Worm (Caenorhabditis elegans) whole organism, L3 larva: ENCODE measurements around the gene pks-1.

Experiments used
- ama-1 ChIP-seq: fragments of 150-350 bp; optimal IDR thresholded peaks from 2 replicates; lab custom pipeline; 2018
- elt-3 ChIP-seq, 3 experiments: fragments of 150-350 bp in 1 of 3; sonication (generic microtip) in 2 of 3; optimal IDR thresholded peaks; 2 replicates in 2 of 3; 4 replicates in 1 of 3; lab custom pipeline; 2014 to 2017; ENCODE audit warnings: missing biosample characterization in 3 of 3, missing genetic modification characterization in 3 of 3
- fkh-10 ChIP-seq: sonication (generic microtip); optimal IDR thresholded peaks from 2 replicates; lab custom pipeline; 2017; ENCODE audit warnings: missing biosample characterization, missing genetic modification reagents, missing genetic modification characterization
- fos-1 ChIP-seq: fragments of 150-350 bp; optimal IDR thresholded peaks from 2 replicates; lab custom pipeline; 2014; ENCODE audit warnings: missing biosample characterization, missing genetic modification characterization
- nhr-11 ChIP-seq: fragments of 150-350 bp; optimal IDR thresholded peaks from 2 replicates; lab custom pipeline; 2014; ENCODE audit warnings: missing biosample characterization, missing genetic modification characterization
- nhr-25 ChIP-seq: sonication (generic microtip); optimal IDR thresholded peaks from 2 replicates; lab custom pipeline; 2017; ENCODE audit warnings: missing biosample characterization, missing genetic modification characterization
- pqm-1 ChIP-seq: fragments of 150-350 bp; optimal IDR thresholded peaks from 2 replicates; lab custom pipeline; 2017; ENCODE audit warnings: missing biosample characterization, missing genetic modification characterization, inconsistent platforms
- sea-2 ChIP-seq: fragments of 150-350 bp; sonication (generic microtip); optimal IDR thresholded peaks from 4 replicates; lab custom pipeline; 2014; ENCODE audit warnings: missing biosample characterization, missing genetic modification reagents, missing genetic modification characterization
- skn-1 ChIP-seq: fragments of 150-350 bp; optimal IDR thresholded peaks from 2 replicates; lab custom pipeline; 2014; ENCODE audit warnings: missing biosample characterization, missing genetic modification characterization
- snpc-4 ChIP-seq: fragments of 150-350 bp; optimal IDR thresholded peaks from 2 replicates; lab custom pipeline; 2014; ENCODE audit warnings: missing biosample characterization, missing genetic modification characterization
- unc-62 ChIP-seq: fragments of 150-350 bp; sonication (generic microtip); optimal IDR thresholded peaks from 4 replicates; lab custom pipeline; 2014; ENCODE audit warnings: missing biosample characterization, missing genetic modification reagents, missing genetic modification characterization
- zag-1 ChIP-seq: fragments of 150-350 bp; optimal IDR thresholded peaks from 2 replicates; lab custom pipeline; 2014; ENCODE audit warnings: missing biosample characterization, missing genetic modification characterization
- ztf-11 ChIP-seq: fragments of 150-350 bp; optimal IDR thresholded peaks from 2 replicates; lab custom pipeline; 2014; ENCODE audit warnings: missing biosample characterization, missing genetic modification characterization
- ztf-4 ChIP-seq: fragments of 150-350 bp; optimal IDR thresholded peaks from 2 replicates; lab custom pipeline; 2014; ENCODE audit warnings: missing biosample characterization, missing genetic modification characterization

DNA sequence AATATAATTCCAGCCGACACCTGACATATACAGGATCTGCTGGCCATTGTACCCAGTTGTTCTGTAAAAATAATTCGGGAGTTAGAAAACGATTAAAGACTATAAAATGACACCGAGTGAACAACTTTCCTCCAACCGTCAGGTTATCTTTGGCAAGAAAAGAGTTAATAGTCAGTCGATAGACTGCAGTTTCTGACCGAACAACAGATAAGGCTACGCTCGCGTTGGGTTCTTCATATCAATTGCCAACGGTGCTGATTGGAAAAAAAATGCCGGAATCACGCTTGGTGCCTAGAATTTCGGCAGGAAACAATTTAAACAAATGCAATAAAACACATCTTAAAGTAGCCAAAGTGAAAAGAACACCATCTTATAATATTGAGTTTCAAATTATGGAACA, 13.1 kb upstream of the pks-1 start, which contains the start of gene scav-1:
- no peak for TF ChIP-seq ztf-4 (tag; lab: Kevin White, UChicago)
- TF ChIP-seq skn-1 (tag; lab: Kevin White, UChicago) = no peak
- no peak for TF ChIP-seq fos-1 (tag; lab: Kevin White, UChicago)
- TF ChIP-seq elt-3 (tag; optimal IDR thresholded peaks at IDR 0.05; lab: Kevin White, UChicago) = no peak
- TF ChIP-seq ztf-11 (tag; lab: Kevin White, UChicago) = no peak
- peak; percentile 76 for TF ChIP-seq pqm-1 (tag; lab: Kevin White, UChicago)
- no peak for TF ChIP-seq sea-2
- TF ChIP-seq zag-1 (tag; lab: Kevin White, UChicago) = no peak
- no peak for TF ChIP-seq nhr-11 (tag; lab: Kevin White, UChicago)
- TF ChIP-seq unc-62 = no peak
- no peak for TF ChIP-seq fkh-10
- TF ChIP-seq ama-1 (lab: Kevin White, UChicago) = no peak
- TF ChIP-seq snpc-4 = no peak
- TF ChIP-seq nhr-25 (tag; lab: Kevin White, UChicago) = no peak
